Worm (Caenorhabditis elegans) whole organism, young adult: Measurements from ENCODE around the gene irld-6.

ENCODE experiments used
- attf-5 ChIP-seq: fragments of 200-800 bp; sonication (Bioruptor generic); optimal IDR thresholded peaks from 2 replicates; lab custom pipeline; 2018; ENCODE audit warnings: mild to moderate bottlenecking, missing genetic modification characterization, missing compliant biosample characterization
- ceh-100 ChIP-seq: fragments of 200-800 bp; sonication (Bioruptor generic); IDR thresholded peaks from 2 replicates; pipeline ENCODE4 v1.3.6; 2022; ENCODE audit warnings: missing genetic modification reagents, missing genetic modification characterization, missing compliant biosample characterization
- ceh-58 ChIP-seq: fragments of 200-800 bp; sonication (Bioruptor generic); IDR thresholded peaks from 2 replicates; pipeline ENCODE4 v1.3.6; 2022; ENCODE audit warnings: missing genetic modification characterization, missing compliant biosample characterization
- dpl-1 ChIP-seq: fragments of 150-350 bp; optimal IDR thresholded peaks from 2 replicates; lab custom pipeline; 2014; ENCODE audit warnings: missing biosample characterization, missing genetic modification reagents, missing genetic modification characterization
- gei-17 ChIP-seq: fragments of 200-800 bp; sonication (Bioruptor generic); optimal IDR thresholded peaks from 2 replicates; lab custom pipeline; 2018; ENCODE audit warnings: mild to moderate bottlenecking, missing genetic modification characterization, missing compliant biosample characterization
- lin-26 ChIP-seq: fragments of 200-800 bp; sonication (Bioruptor generic); IDR thresholded peaks from 2 replicates; pipeline ENCODE4 v1.3.6; 2022; ENCODE audit warnings: missing genetic modification reagents, missing genetic modification characterization, missing compliant biosample characterization
- nhr-90 ChIP-seq: sonication (generic microtip); optimal IDR thresholded peaks from 2 replicates; lab custom pipeline; 2016; ENCODE audit warnings: missing genotype, mild to moderate bottlenecking, missing genetic modification characterization, missing compliant biosample characterization
- rcor-1 ChIP-seq: fragments of 200-800 bp; sonication (Bioruptor generic); IDR thresholded peaks from 2 replicates; pipeline ENCODE4 v1.3.6; 2022; ENCODE audit warnings: missing genetic modification reagents, missing genetic modification characterization, missing compliant biosample characterization
- sea-2 ChIP-seq: fragments of 200-800 bp; sonication (Bioruptor generic); IDR thresholded peaks from 2 replicates; pipeline ENCODE4 v1.3.6; 2022; ENCODE audit warnings: missing genetic modification characterization, missing compliant biosample characterization
- snpc-4 ChIP-seq, 5 experiments: fragments of 150-350 bp in 1 of 5; sonication (generic microtip) in 4 of 5; optimal IDR thresholded peaks; 2 replicates each; lab custom pipeline; 2014 to 2018; ENCODE audit warnings: missing genetic modification characterization in 5 of 5, missing biosample characterization in 3 of 5, antibody characterized with exemption in 2 of 5, mild to moderate bottlenecking in 2 of 5, missing compliant biosample characterization in 2 of 5, missing genotype in 2 of 5, moderate library complexity in 2 of 5, missing genetic modification reagents in 1 of 5

- TF ChIP-seq snpc-4 (GFP tag; optimal IDR thresholded peaks at IDR 0.05; lab: Kevin White, UChicago): no peak
- TF ChIP-seq snpc-4 (tag; optimal IDR thresholded peaks at IDR 0.05; lab: Kevin White, UChicago): no peak
- TF ChIP-seq ceh-58 (GFP tag; lab: Robert Waterston, UW): no peak
- TF ChIP-seq lin-26 (GFP tag; lab: Robert Waterston, UW): no peak
- TF ChIP-seq rcor-1 (GFP tag; lab: Robert Waterston, UW): no peak
- TF ChIP-seq sea-2 (GFP tag; lab: Robert Waterston, UW): no peak
- TF ChIP-seq ceh-100 (GFP tag; lab: Robert Waterston, UW): no peak
- no peak for TF ChIP-seq attf-5 (GFP tag; lab: Kevin White, UChicago)
- no peak for TF ChIP-seq gei-17 (GFP tag; lab: Kevin White, UChicago)
- TF ChIP-seq dpl-1 (GFP tag; lab: Kevin White, UChicago): no peak
- no peak for TF ChIP-seq nhr-90
Measured at ce11 chrV:10776528-10777055, 20.0 kb upstream of the irld-6 start, which contains the start of gene D1054.5.
